Worm (Caenorhabditis elegans) whole organism, L4/young adult: ENCODE measurements around the gene C06E1.9.

Experiments
- W03F9.2 ChIP-seq: fragments of 150-350 bp; optimal IDR thresholded peaks from 2 replicates; lab custom pipeline; 2014; ENCODE audit warnings: missing biosample characterization, missing genetic modification characterization
- him-1 ChIP-seq: sonication (generic microtip); optimal IDR thresholded peaks from 2 replicates; lab custom pipeline; 2016; ENCODE audit warnings: missing genotype, missing genetic modification reagents, missing genetic modification characterization, missing compliant biosample characterization

DNA sequence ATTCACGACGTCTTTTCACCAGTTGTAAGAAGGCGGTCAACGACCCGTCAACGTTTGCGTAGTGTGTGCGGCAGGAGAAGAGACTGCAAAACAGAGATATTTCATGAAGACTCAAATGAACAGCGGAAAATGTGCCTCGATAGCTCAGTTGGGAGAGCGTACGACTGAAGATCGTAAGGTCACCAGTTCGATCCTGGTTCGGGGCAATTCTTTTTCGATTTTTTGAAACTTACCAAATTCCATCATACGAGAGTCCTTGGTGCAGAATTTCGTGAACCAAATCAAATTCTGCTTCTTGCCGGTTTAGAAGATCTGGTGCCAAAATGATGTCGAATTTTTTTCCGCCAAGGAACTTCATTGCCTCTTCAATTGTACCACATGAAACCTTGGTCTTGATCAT lies 43.3 kb upstream of the C06E1.9 start:
- TF ChIP-seq W03F9.2 (tag; lab: Kevin White, UChicago) (no peak), him-1 (no peak)
